Fruit fly (Drosophila melanogaster): ENCODE data around the gene HLH3B.

The HLH3B gene

dm6 chrX:2720122-2720521 is 38.6 kb upstream of the HLH3B start, which contains the start of gene CG2701 (continued):
- TF ChIP-seq CG17568 (GFP tag; optimal IDR thresholded peaks at IDR 0.05), result no peak
- TF ChIP-seq CG6854 (GFP tag; optimal IDR thresholded peaks at IDR 0.05), result no peak
- TF ChIP-seq ttk (GFP tag; IDR thresholded peaks at IDR 0.05), result no peak
- no peak for TF ChIP-seq pfk (GFP tag; optimal IDR thresholded peaks at IDR 0.05)
- TF ChIP-seq gfzf (GFP tag; optimal IDR thresholded peaks at IDR 0.05), result peak; percentile 32
- TF ChIP-seq trem (tag; optimal IDR thresholded peaks at IDR 0.05), result peak; percentile 56
- TF ChIP-seq HmgZ (tag; optimal IDR thresholded peaks at IDR 0.05), result peak; percentile 70
- TF ChIP-seq slbo (GFP tag; IDR thresholded peaks at IDR 0.05), result peak; percentile 53; the same call in 1 of the 2 replicates
- no peak for TF ChIP-seq CG14050 (GFP tag; IDR thresholded peaks at IDR 0.05)
- TF ChIP-seq bsh (GFP tag; optimal IDR thresholded peaks at IDR 0.05), result no peak
- no peak for TF ChIP-seq slou (GFP tag; optimal IDR thresholded peaks at IDR 0.05)
- TF ChIP-seq Tbp (GFP tag; optimal IDR thresholded peaks at IDR 0.05), result no peak
- peak; percentile 54; the same call in 2 of the 3 replicates for TF ChIP-seq vnd (GFP tag; IDR thresholded peaks at IDR 0.05; ENCODE audit: partially characterized antibody)
- TF ChIP-seq CG14014 (GFP tag; IDR thresholded peaks at IDR 0.05), result no peak
- no peak for TF ChIP-seq grau (tag; optimal IDR thresholded peaks at IDR 0.05)
- TF ChIP-seq pnt (GFP tag; optimal IDR thresholded peaks at IDR 0.05), result no peak
- TF ChIP-seq klu (GFP tag; IDR thresholded peaks at IDR 0.05), result no peak
- TF ChIP-seq CG9609 (GFP tag; optimal IDR thresholded peaks at IDR 0.05), result peak; percentile 18
- TF ChIP-seq CG4328 (GFP tag; optimal IDR thresholded peaks at IDR 0.05), result no peak
- TF ChIP-seq Optix (GFP tag; IDR thresholded peaks at IDR 0.05), result no peak
- no peak for TF ChIP-seq ab (GFP tag; optimal IDR thresholded peaks at IDR 0.05)
- no peak for TF ChIP-seq ara (GFP tag; IDR thresholded peaks at IDR 0.05)
- peak; percentile 99 for TF ChIP-seq CG6689 (GFP tag; IDR thresholded peaks at IDR 0.05)
- TF ChIP-seq CG4282 (GFP tag; optimal IDR thresholded peaks at IDR 0.05), result no peak
- TF ChIP-seq trh (GFP tag; optimal IDR thresholded peaks at IDR 0.05), result no peak
- TF ChIP-seq CG1792 (GFP tag; optimal IDR thresholded peaks at IDR 0.05), result no peak
- no peak for TF ChIP-seq oc (tag; optimal IDR thresholded peaks at IDR 0.05)
- peak; percentile 74 for TF ChIP-seq BEAF-32 (GFP tag; optimal IDR thresholded peaks at IDR 0.05)
- peak; percentile 65 for TF ChIP-seq CG16813 (GFP tag; IDR thresholded peaks at IDR 0.05; ENCODE audit: partially characterized antibody)
- peak; percentile 94 for TF ChIP-seq Myb (GFP tag; optimal IDR thresholded peaks at IDR 0.05)
- no peak for TF ChIP-seq CG5953 (GFP tag; IDR thresholded peaks at IDR 0.05)
- TF ChIP-seq ftz-f1 (GFP tag; optimal IDR thresholded peaks at IDR 0.05), result no peak
- TF ChIP-seq CG43689 (GFP tag; IDR thresholded peaks at IDR 0.05), result no peak
- TF ChIP-seq Pdp1 (GFP tag; optimal IDR thresholded peaks at IDR 0.05), result peak in 1 of 2 experiments; percentile 76
- peak; percentile 41; the same call in 1 of the 2 replicates for TF ChIP-seq CG3847 (GFP tag; IDR thresholded peaks at IDR 0.05)
- TF ChIP-seq HLHmδ (GFP tag; optimal IDR thresholded peaks at IDR 0.05), result no peak
- no peak for TF ChIP-seq CG12236 (GFP tag; optimal IDR thresholded peaks at IDR 0.05)
- TF ChIP-seq Sry-δ (GFP tag; optimal IDR thresholded peaks at IDR 0.05), result peak; percentile 77
- TF ChIP-seq pros (GFP tag; optimal IDR thresholded peaks at IDR 0.05), result no peak
- peak; percentile 18 for TF ChIP-seq CG13624 (GFP tag; optimal IDR thresholded peaks at IDR 0.05)
- TF ChIP-seq Aef1 (GFP tag; IDR thresholded peaks at IDR 0.05), result no peak
- no peak for TF ChIP-seq peb (GFP tag; IDR thresholded peaks at IDR 0.05)
- no peak for TF ChIP-seq CG31224 (GFP tag; IDR thresholded peaks at IDR 0.05)
- TF ChIP-seq CG6654 (GFP tag; optimal IDR thresholded peaks at IDR 0.05), result no peak
- peak; percentile 78 for TF ChIP-seq CG4617 (GFP tag; optimal IDR thresholded peaks at IDR 0.05; ENCODE audit: borderline replicate concordance)
- peak; percentile 80 for TF ChIP-seq stwl (tag; optimal IDR thresholded peaks at IDR 0.05)
- TF ChIP-seq Nf-YA (GFP tag; IDR thresholded peaks at IDR 0.05), result no peak
- no peak for TF ChIP-seq az2 (GFP tag; optimal IDR thresholded peaks at IDR 0.05)
- no peak for TF ChIP-seq Bteb2 (GFP tag; optimal IDR thresholded peaks at IDR 0.05)
- TF ChIP-seq lov (optimal IDR thresholded peaks at IDR 0.05), result no peak
- TF ChIP-seq lov (GFP tag; IDR thresholded peaks at IDR 0.05), result no peak
- TF ChIP-seq dpn (GFP tag; optimal IDR thresholded peaks at IDR 0.05), result peak; percentile 20 to 25
